Worm (Caenorhabditis elegans): ENCODE results near the gene dnc-1.

- TF ChIP-seq nhr-12 (tag; optimal IDR thresholded peaks at IDR 0.05) (no peak), skn-1 (tag; optimal IDR thresholded peaks at IDR 0.05) (peak; percentile 73), zag-1 (tag; optimal IDR thresholded peaks at IDR 0.05) (no peak), snpc-4 (tag; optimal IDR thresholded peaks at IDR 0.05) (peak; percentile 64), fkh-4 (tag; optimal IDR thresholded peaks at IDR 0.05; ENCODE audit: borderline replicate concordance) (no peak), nhr-76 (tag; optimal IDR thresholded peaks at IDR 0.05) (no peak), lin-15B (tag; optimal IDR thresholded peaks at IDR 0.05) (peak; percentile 49), pqm-1 (tag; optimal IDR thresholded peaks at IDR 0.05) (no peak), snu-23 (GFP tag; optimal IDR thresholded peaks at IDR 0.05) (peak; percentile 76), ceh-63 (GFP tag; optimal IDR thresholded peaks at IDR 0.05) (no peak), ztf-4 (tag; optimal IDR thresholded peaks at IDR 0.05) (no peak)
Measured at ce11 chrIV:10933062-10933552, at the start of gene dnc-1, which contains the start of gene lsm-7.

Data from whole organism, L1 larva.